Fruit fly (Drosophila melanogaster): ENCODE measurements around the gene CG3402.

CG3402 gene

DNA sequence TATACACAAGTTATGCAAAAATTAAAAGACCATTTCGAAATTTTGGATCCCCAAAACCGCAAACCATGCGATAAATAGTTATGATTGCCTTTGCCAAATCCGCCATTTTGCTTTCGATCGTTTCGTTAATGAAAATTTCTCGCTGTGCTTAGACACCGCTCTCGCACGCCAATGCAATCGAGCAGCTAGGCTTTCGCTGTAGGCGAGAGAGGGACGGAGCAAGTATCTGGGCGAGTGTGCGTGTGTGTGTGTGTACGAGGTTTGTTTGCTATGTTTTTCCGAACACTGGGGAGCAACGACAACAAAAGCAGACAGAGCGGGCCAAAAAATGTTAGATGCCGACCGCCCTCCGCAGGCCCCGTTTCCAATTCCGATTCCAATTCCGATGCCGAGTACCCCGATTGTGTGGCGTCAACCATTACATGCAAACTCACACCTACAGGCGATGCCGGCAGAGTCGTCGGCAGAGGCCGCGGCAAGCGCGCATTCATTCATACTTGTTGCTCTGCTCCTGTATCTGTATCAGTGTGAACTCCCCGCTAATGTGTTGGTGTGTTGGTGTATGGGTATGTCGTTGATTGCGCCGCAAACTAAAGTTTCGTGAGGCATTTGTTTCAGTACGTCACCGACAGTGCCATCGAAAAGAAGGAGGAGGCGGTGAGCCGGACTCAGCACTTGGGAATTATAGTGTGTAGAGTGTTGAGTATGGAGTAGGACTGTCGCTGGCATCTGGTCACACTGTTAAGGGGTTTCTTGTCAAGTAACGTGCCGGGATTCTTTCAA, 24.7 kb downstream of the CG3402 start (continued):
- TF ChIP-seq CG12104 (GFP tag; optimal IDR thresholded peaks at IDR 0.05) (peak; percentile 32), BtbVII (GFP tag; optimal IDR thresholded peaks at IDR 0.05) (peak; percentile 63), Drgx (GFP tag; IDR thresholded peaks at IDR 0.05) (peak; percentile 65), CG10321 (GFP tag; IDR thresholded peaks at IDR 0.05) (peak; percentile 46; the same call in 1 of the 2 replicates), CG6689 (GFP tag; IDR thresholded peaks at IDR 0.05) (peak; percentile 61), nerfin-2 (GFP tag; IDR thresholded peaks at IDR 0.05; ENCODE audit: partially characterized antibody) (no peak), CG34376 (GFP tag; optimal IDR thresholded peaks at IDR 0.05) (peak; percentile 95), Sox100B (GFP tag; optimal IDR thresholded peaks at IDR 0.05) (no peak), Dfd (GFP tag; optimal IDR thresholded peaks at IDR 0.05) (no peak), corto (GFP tag; optimal IDR thresholded peaks at IDR 0.05) (no peak), zfh2 (GFP tag; optimal IDR thresholded peaks at IDR 0.05) (peak; percentile 72), CG33213 (GFP tag; optimal IDR thresholded peaks at IDR 0.05) (peak; percentile 9), chm (GFP tag; IDR thresholded peaks at IDR 0.05) (peak; percentile 87), Ada2b (GFP tag; IDR thresholded peaks at IDR 0.05) (peak; percentile 40; the same call in 1 of the 2 replicates), CG16863 (GFP tag; optimal IDR thresholded peaks at IDR 0.05) (no peak), CG14667 (GFP tag; IDR thresholded peaks at IDR 0.05) (peak; percentile 17; the same call in 1 of the 2 replicates), ranshi (GFP tag; IDR thresholded peaks at IDR 0.05) (peak; percentile 60), crol (GFP tag; IDR thresholded peaks at IDR 0.05) (peak; percentile 99), grau (tag; optimal IDR thresholded peaks at IDR 0.05) (peak; percentile 31), CG11695 (GFP tag; IDR thresholded peaks at IDR 0.05) (no peak), CG10462 (GFP tag; optimal IDR thresholded peaks at IDR 0.05) (no peak), tin (GFP tag; optimal IDR thresholded peaks at IDR 0.05) (peak; percentile 2), oc (tag; optimal IDR thresholded peaks at IDR 0.05) (peak; percentile 22), Sox102F (GFP tag; optimal IDR thresholded peaks at IDR 0.05) (peak; percentile 42), Scr (GFP tag; IDR thresholded peaks at IDR 0.05; ENCODE audit: partially characterized antibody) (0 out of 2 replicates have a peak, but pooled peaks have one; percentile 30), trh (GFP tag; optimal IDR thresholded peaks at IDR 0.05) (no peak), CG2889 (GFP tag; IDR thresholded peaks at IDR 0.05) (peak; percentile 65; the same call in 2 of the 3 replicates), CG17328 (GFP tag; IDR thresholded peaks at IDR 0.05) (peak; percentile 28; the same call in 1 of the 2 replicates), zfh1 (GFP tag; IDR thresholded peaks at IDR 0.05) (peak; percentile 57; the same call in 1 of the 3 replicates), HLH4C (GFP tag; IDR thresholded peaks at IDR 0.05; ENCODE audit: partially characterized antibody) (no peak), CG3995 (GFP tag; optimal IDR thresholded peaks at IDR 0.05) (no peak), pan (optimal IDR thresholded peaks at IDR 0.05) (no peak), pan (GFP tag; optimal IDR thresholded peaks at IDR 0.05 in 1 of 2, IDR thresholded peaks at IDR 0.05 in 1 of 2) (peak in 1 of 2 experiments; percentile 66), CG1024 (GFP tag; IDR thresholded peaks at IDR 0.05) (no peak), row (GFP tag; IDR thresholded peaks at IDR 0.05) (peak; percentile 86), vvl (GFP tag; IDR thresholded peaks at IDR 0.05) (peak; percentile 68), CG18599 (GFP tag; optimal IDR thresholded peaks at IDR 0.05) (peak; percentile 72), CG17568 (GFP tag; optimal IDR thresholded peaks at IDR 0.05) (no peak), CG7786 (GFP tag; optimal IDR thresholded peaks at IDR 0.05) (peak; percentile 64), ind (GFP tag; optimal IDR thresholded peaks at IDR 0.05) (peak; percentile 40), Fer1 (GFP tag; optimal IDR thresholded peaks at IDR 0.05) (peak; percentile 74), Fer2 (tag; optimal IDR thresholded peaks at IDR 0.05) (no peak), CG6765 (GFP tag; optimal IDR thresholded peaks at IDR 0.05) (peak; percentile 8), croc (GFP tag; conservative IDR thresholded peaks at IDR 0.05) (no peak), sna (GFP tag; IDR thresholded peaks at IDR 0.05; ENCODE audit: partially characterized antibody) (peak; percentile 53; the same call in 1 of the 2 replicates), Hr3 (GFP tag; optimal IDR thresholded peaks at IDR 0.05) (no peak), shn (GFP tag; optimal IDR thresholded peaks at IDR 0.05) (peak; percentile 48), CG4328 (GFP tag; optimal IDR thresholded peaks at IDR 0.05) (no peak), Tbp (GFP tag; optimal IDR thresholded peaks at IDR 0.05) (no peak), CG31388 (GFP tag; optimal IDR thresholded peaks at IDR 0.05) (no peak)

All from whole organism, embryonic.